Fruit fly (Drosophila melanogaster) whole organism: ENCODE measurements around the gene Sbf.

Experiments used
- psq ChIP-seq: fragments of >200 bp; optimal IDR thresholded peaks from 2 replicates; lab custom pipeline; 2017
- usp ChIP-seq: fragments of >200 bp; optimal IDR thresholded peaks from 2 replicates; lab custom pipeline; 2017; ENCODE audit warnings: missing biosample characterization, missing genetic modification characterization, mixed read lengths

dm6 chr3R:11741730-11742203 lies 55.0 kb downstream of the Sbf start, which contains the start of the genes Blm and CG14722:
- TF ChIP-seq psq (lab: Kevin White, UChicago), result no peak
- no peak for TF ChIP-seq usp
